Worm (Caenorhabditis elegans) whole organism, L4 larva: ENCODE results near the gene C14A4.7.

Experiments used
- ama-1 ChIP-seq: fragments of 150-350 bp; optimal IDR thresholded peaks from 2 replicates; lab custom pipeline; 2014; ENCODE audit warnings: inconsistent platforms, mixed read lengths
- ceh-28 ChIP-seq: fragments of 150-350 bp; optimal IDR thresholded peaks from 2 replicates; lab custom pipeline; 2014; ENCODE audit warnings: missing biosample characterization, missing genetic modification reagents, missing genetic modification characterization
- dve-1 ChIP-seq: sonication (generic microtip); optimal IDR thresholded peaks from 2 replicates; lab custom pipeline; 2017; ENCODE audit warnings: antibody characterized with exemption, mild to moderate bottlenecking, missing genetic modification characterization, missing compliant biosample characterization; ENCODE audit not compliant: insufficient read depth
- fkh-10 ChIP-seq: fragments of 150-350 bp; optimal IDR thresholded peaks from 2 replicates; lab custom pipeline; 2014; ENCODE audit warnings: missing biosample characterization, missing genetic modification reagents, missing genetic modification characterization
- fos-1 ChIP-seq: fragments of 150-350 bp; optimal IDR thresholded peaks from 2 replicates; lab custom pipeline; 2014; ENCODE audit warnings: missing biosample characterization, missing genetic modification characterization
- lin-13 ChIP-seq: fragments of 150-350 bp; optimal IDR thresholded peaks from 2 replicates; lab custom pipeline; 2014; ENCODE audit warnings: missing biosample characterization, missing genetic modification reagents, missing genetic modification characterization
- lin-38 ChIP-seq: fragments of 200-800 bp; sonication (Bioruptor generic); IDR thresholded peaks from 2 replicates; pipeline ENCODE4 v1.3.6; 2022; ENCODE audit warnings: missing genetic modification reagents, missing genetic modification characterization, missing compliant biosample characterization
- lsy-2 ChIP-seq, 2 experiments: fragments of 150-350 bp in 1 of 2; sonication (generic microtip) in 1 of 2; optimal IDR thresholded peaks; 2 replicates each; lab custom pipeline; 2014 to 2017; ENCODE audit warnings: missing biosample characterization in 2 of 2, missing genetic modification characterization in 2 of 2
- nhr-25 ChIP-seq: sonication (generic microtip); optimal IDR thresholded peaks from 2 replicates; lab custom pipeline; 2017; ENCODE audit warnings: missing genetic modification characterization, mild to moderate bottlenecking, missing compliant biosample characterization, antibody characterized with exemption, moderate library complexity, borderline replicate concordance; ENCODE audit not compliant: insufficient read depth
- nhr-76 ChIP-seq: fragments of 150-350 bp; optimal IDR thresholded peaks from 2 replicates; lab custom pipeline; 2014; ENCODE audit warnings: missing biosample characterization, missing genetic modification characterization
- spr-1 ChIP-seq: sonication (generic microtip); optimal IDR thresholded peaks from 2 replicates; lab custom pipeline; 2016; ENCODE audit warnings: mild to moderate bottlenecking, missing genetic modification characterization, missing compliant biosample characterization
- tag-97 ChIP-seq: fragments of 200-800 bp; sonication (Bioruptor generic); IDR thresholded peaks from 2 replicates; pipeline ENCODE4 v1.3.6; 2022; ENCODE audit warnings: missing genetic modification characterization, missing compliant biosample characterization
- unc-62 ChIP-seq, 3 experiments: fragments of 150-350 bp in 1 of 3; sonication (generic microtip); optimal IDR thresholded peaks in 2 of 3; peaks in 1 of 3; 1 replicate in 1 of 3; 2 replicates in 2 of 3; lab custom pipeline; 2014 to 2017; ENCODE audit warnings: missing biosample characterization in 3 of 3, missing genetic modification characterization in 3 of 3, missing genetic modification reagents in 3 of 3, missing genotype in 1 of 3
- ztf-7 ChIP-seq: fragments of 150-350 bp; optimal IDR thresholded peaks from 2 replicates; lab custom pipeline; 2014; ENCODE audit warnings: missing biosample characterization, missing genetic modification characterization

DNA sequence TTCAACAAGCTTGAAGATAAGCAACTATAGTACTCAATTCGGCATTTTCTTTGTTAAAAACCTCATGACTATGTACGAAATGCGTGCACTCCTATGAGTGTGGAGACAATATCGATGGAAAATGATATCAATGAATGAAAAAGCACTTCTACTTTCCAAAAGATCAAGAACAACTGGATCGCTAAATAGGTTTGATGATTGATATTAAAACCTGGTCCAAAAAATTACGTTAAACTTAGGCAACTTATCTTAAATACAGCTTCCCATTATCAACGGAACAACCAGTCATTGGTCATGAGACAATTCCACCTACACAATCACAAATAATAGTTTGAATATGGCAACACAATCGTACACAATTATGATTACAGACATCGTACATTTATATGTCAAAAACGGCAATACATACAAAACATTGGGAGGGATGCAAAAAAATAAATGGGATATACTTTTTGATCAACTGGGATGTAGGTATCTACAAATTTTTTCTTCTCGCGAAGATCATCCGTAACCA lies 36.6 kb downstream of the C14A4.7 start:
- TF ChIP-seq fkh-10: no peak
- TF ChIP-seq ceh-28 (tag; lab: Kevin White, UChicago): no peak
- TF ChIP-seq lin-13 (GFP tag; lab: Kevin White, UChicago): no peak
- TF ChIP-seq nhr-76 (tag; lab: Kevin White, UChicago): no peak
- no peak for TF ChIP-seq fos-1
- TF ChIP-seq lsy-2 (tag; optimal IDR thresholded peaks at IDR 0.05; lab: Kevin White, UChicago): peak in 1 of 2 experiments; percentile 29
- peak in 1 of 2 experiments; percentile 95 for TF ChIP-seq unc-62 (GFP tag; optimal IDR thresholded peaks at IDR 0.05 in 1 of 2; lab: Kevin White, UChicago)
- TF ChIP-seq unc-62 (tag; optimal IDR thresholded peaks at IDR 0.05; lab: Kevin White, UChicago): no peak
- no peak for TF ChIP-seq ztf-7 (tag; lab: Kevin White, UChicago)
- peak; percentile 1 for TF ChIP-seq ama-1 (lab: Kevin White, UChicago)
- TF ChIP-seq lin-38: peak; percentile 62
- TF ChIP-seq nhr-25 (tag; lab: Kevin White, UChicago): no peak
- peak; percentile 77 for TF ChIP-seq dve-1 (tag; lab: Kevin White, UChicago)
- TF ChIP-seq spr-1: no peak
- no peak for TF ChIP-seq tag-97 (GFP tag; lab: Robert Waterston, UW)
